Worm (Caenorhabditis elegans): ENCODE measurements around the gene abu-12.

abu-12 gene

DNA sequence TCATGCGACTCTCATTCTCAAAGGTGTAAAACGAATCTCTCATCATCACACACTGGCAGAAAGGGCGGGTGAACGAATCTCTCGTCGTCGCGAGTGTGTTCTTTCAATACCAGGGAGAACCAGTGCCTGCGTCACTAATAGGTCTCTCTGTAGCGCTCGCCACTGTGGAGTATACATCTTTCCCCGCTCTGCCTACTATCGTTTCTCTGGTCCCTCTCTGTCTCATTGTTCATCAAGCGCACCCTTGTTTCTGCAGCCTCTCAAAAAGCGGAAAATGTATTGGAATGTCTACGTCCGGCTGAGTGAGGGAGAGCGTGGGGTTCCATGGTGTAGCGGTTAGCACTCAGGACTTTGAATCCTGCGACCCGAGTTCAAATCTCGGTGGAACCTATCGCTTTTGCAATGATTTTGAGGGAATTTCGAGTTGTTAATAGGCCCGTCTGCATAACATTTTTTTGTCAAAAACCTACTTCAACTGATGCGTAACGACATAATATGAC, 47.3 kb downstream of the abu-12 start (continued):
- TF ChIP-seq syd-9 (tag; optimal IDR thresholded peaks at IDR 0.05) = peak; percentile 90
- peak; percentile 59 for TF ChIP-seq K02D7.2 (tag; optimal IDR thresholded peaks at IDR 0.05)
- peak; percentile 65 for TF ChIP-seq ceh-48 (tag; optimal IDR thresholded peaks at IDR 0.05)
- TF ChIP-seq fax-1 (tag; optimal IDR thresholded peaks at IDR 0.05) = peak; percentile 81
- TF ChIP-seq elt-4 (tag; optimal IDR thresholded peaks at IDR 0.05) = no peak
- TF ChIP-seq Y22D7AL.16 (tag; optimal IDR thresholded peaks at IDR 0.05) = peak; percentile 75
- peak; percentile 18 for TF ChIP-seq mec-3 (tag; optimal IDR thresholded peaks at IDR 0.05; ENCODE audit: borderline replicate concordance)
- peak; percentile 85 for TF ChIP-seq ceh-22 (tag; optimal IDR thresholded peaks at IDR 0.05)
- peak; percentile 19 for TF ChIP-seq pros-1 (tag; optimal IDR thresholded peaks at IDR 0.05)
- peak; percentile 95 for TF ChIP-seq ceh-31 (tag; optimal IDR thresholded peaks at IDR 0.05)
- TF ChIP-seq rnt-1 (tag; optimal IDR thresholded peaks at IDR 0.05) = peak; percentile 91
- peak; percentile 92 for TF ChIP-seq madf-2 (tag; optimal IDR thresholded peaks at IDR 0.05)
- peak; percentile 89 for TF ChIP-seq ceh-6 (GFP tag; optimal IDR thresholded peaks at IDR 0.05)
- peak; percentile 84 for TF ChIP-seq ztf-16 (tag; optimal IDR thresholded peaks at IDR 0.05)
- TF ChIP-seq ceh-19 (GFP tag; optimal IDR thresholded peaks at IDR 0.05) = peak; percentile 89
- peak; percentile 84 for TF ChIP-seq nfya-1 (tag; optimal IDR thresholded peaks at IDR 0.05)
- TF ChIP-seq pha-4 (tag; optimal IDR thresholded peaks at IDR 0.05) = no peak
- peak; percentile 45 for TF ChIP-seq hlh-13 (GFP tag; optimal IDR thresholded peaks at IDR 0.05)
- TF ChIP-seq unc-3 (GFP tag; conservative IDR thresholded peaks at IDR 0.05) = peak; percentile 86
- peak; percentile 75 for TF ChIP-seq unc-3 (tag; optimal IDR thresholded peaks at IDR 0.05)
- peak; percentile 93 for TF ChIP-seq elt-2 (tag; optimal IDR thresholded peaks at IDR 0.05)
- TF ChIP-seq pax-1 (tag; optimal IDR thresholded peaks at IDR 0.05) = no peak
- peak; percentile 36 for TF ChIP-seq lim-6 (tag; optimal IDR thresholded peaks at IDR 0.05)
- TF ChIP-seq zip-5 (tag; optimal IDR thresholded peaks at IDR 0.05) = peak; percentile 55
- TF ChIP-seq sdc-2 (tag; optimal IDR thresholded peaks at IDR 0.05) = peak; percentile 98
- TF ChIP-seq ceh-45 (GFP tag; IDR thresholded peaks at IDR 0.05) = peak; percentile 64
- TF ChIP-seq pha-2 (tag; optimal IDR thresholded peaks at IDR 0.05) = peak; percentile 89
- peak; percentile 1 for TF ChIP-seq unc-55 (GFP tag; optimal IDR thresholded peaks at IDR 0.05)
- TF ChIP-seq odd-2 (tag; optimal IDR thresholded peaks at IDR 0.05) = peak; percentile 48

DNA sequence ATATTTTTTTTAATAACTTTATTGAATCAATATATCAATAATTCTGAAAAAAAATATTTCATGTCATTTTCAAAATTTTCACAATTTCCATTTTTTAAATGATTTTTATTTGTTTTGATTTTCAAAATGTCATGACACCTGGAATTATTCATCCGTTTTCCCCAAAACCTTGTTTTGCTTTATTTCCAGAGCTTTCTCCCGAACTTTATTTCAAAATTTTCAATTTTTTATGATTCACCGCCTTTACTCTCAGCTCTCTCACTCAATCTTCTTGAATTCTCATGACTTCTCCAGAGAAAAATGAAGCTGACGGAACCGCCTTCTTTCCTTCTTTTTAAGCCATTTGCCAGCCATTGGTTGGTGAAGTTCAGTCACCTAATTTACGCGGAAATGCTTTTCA, 52.8 kb downstream of the abu-12 start, which contains the start of gene R04A9.1:
Gene R04A9.1, plus strand, starts transcription at position 301 of the 400 bp plus-strand sequence.
- TF ChIP-seq lim-6 (tag; optimal IDR thresholded peaks at IDR 0.05) (no peak), ceh-48 (tag; optimal IDR thresholded peaks at IDR 0.05) (no peak), ceh-2 (tag; optimal IDR thresholded peaks at IDR 0.05) (no peak), hlh-8 (tag; optimal IDR thresholded peaks at IDR 0.05) (no peak), Y22D7AL.16 (tag; optimal IDR thresholded peaks at IDR 0.05) (no peak), unc-55 (GFP tag; optimal IDR thresholded peaks at IDR 0.05) (no peak), che-1 (tag; optimal IDR thresholded peaks at IDR 0.05) (no peak), ama-1 (optimal IDR thresholded peaks at IDR 0.05) (no peak), F13H6.1 (tag; optimal IDR thresholded peaks at IDR 0.05) (no peak), ceh-9 (tag; optimal IDR thresholded peaks at IDR 0.05) (no peak)

DNA sequence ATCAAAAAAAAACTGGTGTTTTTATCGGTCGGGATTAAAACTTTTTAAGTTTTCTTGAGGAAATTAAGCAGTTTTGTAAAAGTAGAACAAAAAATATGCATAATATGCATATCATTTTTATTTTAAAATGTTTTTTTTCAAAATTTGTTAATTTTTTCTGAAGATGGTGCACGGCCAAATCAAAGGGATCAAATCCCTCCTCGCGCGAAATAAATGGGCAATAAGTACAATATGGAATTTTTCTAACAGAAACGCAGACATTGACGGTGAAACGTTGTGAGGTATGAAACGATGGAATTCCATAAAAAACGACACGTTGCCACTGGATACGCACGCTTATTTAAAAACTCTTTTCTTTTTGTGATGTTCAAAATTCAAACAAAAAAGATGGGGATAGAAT, 54.5 kb downstream of the abu-12 start:
- TF ChIP-seq sdc-2 (tag; optimal IDR thresholded peaks at IDR 0.05) (peak; percentile 91), sox-2 (GFP tag; IDR thresholded peaks at IDR 0.05) (no peak)

All from whole organism, late embryonic.